Worm (Caenorhabditis elegans): ENCODE measurements around the gene F28A10.8.

DNA sequence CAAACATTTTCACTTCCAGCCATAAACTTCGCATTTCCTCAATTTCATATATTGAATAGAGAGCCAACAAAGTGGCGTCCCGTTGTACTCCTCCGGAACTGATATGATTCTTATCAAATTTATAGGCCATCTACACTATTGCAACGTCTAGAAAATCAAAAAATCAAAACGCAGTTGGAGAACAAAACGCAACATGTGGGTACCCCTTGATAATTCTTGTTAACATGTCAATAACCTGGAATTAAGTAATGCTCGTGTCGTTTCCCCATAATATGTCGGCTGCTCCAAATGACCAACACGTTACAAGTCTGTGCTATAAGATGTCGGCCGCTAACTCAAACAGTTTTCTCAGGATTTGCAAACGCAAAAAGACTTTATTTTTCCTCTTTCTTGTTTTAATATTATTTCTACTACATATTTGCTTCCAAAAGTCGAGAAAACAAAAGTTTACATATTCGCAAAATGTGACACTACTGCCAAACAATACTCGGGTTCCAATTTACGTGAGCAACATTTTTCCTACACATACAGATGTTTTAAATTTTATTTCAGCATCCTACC, 42.4 kb upstream of the F28A10.8 start:
- TF ChIP-seq snpc-1.2 (GFP tag; IDR thresholded peaks at IDR 0.05) (no peak), aly-2 (tag; optimal IDR thresholded peaks at IDR 0.05) (no peak), php-3 (GFP tag; IDR thresholded peaks at IDR 0.05) (no peak), ceh-82 (tag; optimal IDR thresholded peaks at IDR 0.05) (no peak), ama-1 (optimal IDR thresholded peaks at IDR 0.05) (no peak), pqm-1 (tag; optimal IDR thresholded peaks at IDR 0.05) (peak; percentile 87), nhr-237 (tag; optimal IDR thresholded peaks at IDR 0.05) (no peak), unc-62 (GFP tag; optimal IDR thresholded peaks at IDR 0.05 in 1 of 2) (peak in 1 of 2 experiments; percentile 99), unc-62 (tag; optimal IDR thresholded peaks at IDR 0.05) (no peak), mdl-1 (tag; optimal IDR thresholded peaks at IDR 0.05) (no peak), fkh-10 (GFP tag; optimal IDR thresholded peaks at IDR 0.05) (no peak)

Measured in whole organism, L4 larva.